Fruit fly (Drosophila melanogaster): ENCODE measurements around the gene Acsx2.

DNA sequence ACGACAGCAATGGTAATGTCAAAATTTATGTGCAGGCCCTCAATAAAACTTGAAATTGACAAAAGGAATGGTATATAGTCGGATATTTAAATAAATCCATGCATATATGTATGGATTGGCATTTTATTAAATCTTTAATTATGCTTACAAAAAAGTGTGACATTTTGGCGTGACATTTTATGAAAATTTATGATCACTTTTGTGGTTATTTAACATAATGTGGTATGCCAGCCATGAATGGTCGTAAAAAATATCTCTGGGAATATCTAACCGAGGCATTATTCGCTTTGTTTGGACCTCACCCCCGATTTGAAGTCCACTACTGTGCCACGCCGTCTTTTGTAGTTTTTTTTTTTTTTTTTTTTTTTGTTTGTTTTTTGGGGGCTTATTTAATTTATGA is 25.0 kb downstream of the Acsx2 start:
- no peak for TF ChIP-seq CG8301 (tag; optimal IDR thresholded peaks at IDR 0.05)
- TF ChIP-seq D1 (tag; optimal IDR thresholded peaks at IDR 0.05): no peak
- TF ChIP-seq CG34367 (tag; optimal IDR thresholded peaks at IDR 0.05): no peak
- no peak for TF ChIP-seq CG4496 (GFP tag; IDR thresholded peaks at IDR 0.05)
- no peak for TF ChIP-seq Pif1A (GFP tag; optimal IDR thresholded peaks at IDR 0.05)
- TF ChIP-seq Ets98B (GFP tag; IDR thresholded peaks at IDR 0.05): no peak
- TF ChIP-seq Snoo (tag; optimal IDR thresholded peaks at IDR 0.05): no peak
